Worm (Caenorhabditis elegans) whole organism, L2 larva: ENCODE results near the gene W02D7.5.

Experiments
- C34F6.9 ChIP-seq: fragments of 150-350 bp; optimal IDR thresholded peaks from 2 replicates; lab custom pipeline; 2014; ENCODE audit warnings: missing biosample characterization, missing genetic modification characterization
- F13H6.1 ChIP-seq: sonication (generic microtip); optimal IDR thresholded peaks from 2 replicates; lab custom pipeline; 2016; ENCODE audit warnings: missing genetic modification characterization, missing compliant biosample characterization
- R02D3.7 ChIP-seq: fragments of 150-350 bp; optimal IDR thresholded peaks from 2 replicates; lab custom pipeline; 2014; ENCODE audit warnings: missing biosample characterization, missing genetic modification characterization
- Y55F3AM.14 ChIP-seq: fragments of 200-800 bp; sonication (Bioruptor generic); optimal IDR thresholded peaks from 2 replicates; lab custom pipeline; 2018; ENCODE audit warnings: mild to moderate bottlenecking, missing genetic modification characterization, missing compliant biosample characterization
- ZK546.5 ChIP-seq: sonication (generic microtip); optimal IDR thresholded peaks from 2 replicates; lab custom pipeline; 2017; ENCODE audit warnings: missing biosample characterization, missing genetic modification characterization
- blmp-1 ChIP-seq: sonication (generic microtip); optimal IDR thresholded peaks from 2 replicates; lab custom pipeline; 2017; ENCODE audit warnings: missing genetic modification characterization, mild to moderate bottlenecking, missing compliant biosample characterization, antibody characterized with exemption, moderate library complexity; ENCODE audit not compliant: insufficient read depth
- ceh-16 ChIP-seq: fragments of 150-350 bp; optimal IDR thresholded peaks from 2 replicates; lab custom pipeline; 2014; ENCODE audit warnings: missing biosample characterization, missing genetic modification characterization
- ceh-82 ChIP-seq: fragments of 150-350 bp; optimal IDR thresholded peaks from 2 replicates; lab custom pipeline; 2014; ENCODE audit warnings: missing biosample characterization, missing genetic modification characterization
- crh-2 ChIP-seq: sonication (generic microtip); optimal IDR thresholded peaks from 2 replicates; lab custom pipeline; 2017; ENCODE audit warnings: missing biosample characterization, missing genetic modification characterization
- dmd-4 ChIP-seq: sonication (generic microtip); optimal IDR thresholded peaks from 2 replicates; lab custom pipeline; 2017; ENCODE audit warnings: missing biosample characterization, missing genetic modification characterization
- egl-27 ChIP-seq: sonication (generic microtip); optimal IDR thresholded peaks from 3 replicates; lab custom pipeline; 2017; ENCODE audit warnings: missing biosample characterization, missing genetic modification reagents, missing genetic modification characterization
- elt-1 ChIP-seq: fragments of 150-350 bp; optimal IDR thresholded peaks from 2 replicates; lab custom pipeline; 2014; ENCODE audit warnings: missing biosample characterization, missing genetic modification characterization
- elt-3 ChIP-seq: sonication (generic microtip); optimal IDR thresholded peaks from 2 replicates; lab custom pipeline; 2017; ENCODE audit warnings: missing biosample characterization, missing genetic modification characterization
- fos-1 ChIP-seq: fragments of 150-350 bp; optimal IDR thresholded peaks from 2 replicates; lab custom pipeline; 2014; ENCODE audit warnings: missing biosample characterization, missing genetic modification characterization
- gmeb-1 ChIP-seq: fragments of 150-350 bp; optimal IDR thresholded peaks from 2 replicates; lab custom pipeline; 2014; ENCODE audit warnings: missing biosample characterization, missing genetic modification characterization
- lin-13 ChIP-seq: fragments of 150-350 bp; optimal IDR thresholded peaks from 2 replicates; lab custom pipeline; 2014; ENCODE audit warnings: missing biosample characterization, missing genetic modification reagents, missing genetic modification characterization
- lin-39 ChIP-seq: fragments of 150-350 bp; optimal IDR thresholded peaks from 2 replicates; lab custom pipeline; 2014; ENCODE audit warnings: missing biosample characterization, missing genetic modification reagents, missing genetic modification characterization
- lsy-2 ChIP-seq, 2 experiments: fragments of 150-350 bp in 1 of 2; sonication (generic microtip) in 1 of 2; optimal IDR thresholded peaks; 2 replicates each; lab custom pipeline; 2014 to 2017; ENCODE audit warnings: missing biosample characterization in 2 of 2, missing genetic modification characterization in 2 of 2
- mab-5 ChIP-seq: fragments of 150-350 bp; optimal IDR thresholded peaks from 2 replicates; lab custom pipeline; 2014; ENCODE audit warnings: missing biosample characterization, missing genetic modification characterization
- nhr-10 ChIP-seq: sonication (generic microtip); optimal IDR thresholded peaks from 2 replicates; lab custom pipeline; 2017; ENCODE audit warnings: missing biosample characterization, missing genetic modification characterization
- nhr-11 ChIP-seq: fragments of 150-350 bp; optimal IDR thresholded peaks from 2 replicates; lab custom pipeline; 2014; ENCODE audit warnings: missing biosample characterization, missing genetic modification characterization
- nhr-12 ChIP-seq: fragments of 150-350 bp; optimal IDR thresholded peaks from 2 replicates; lab custom pipeline; 2014; ENCODE audit warnings: missing biosample characterization, missing genetic modification characterization
- nhr-129 ChIP-seq: fragments of 150-350 bp; optimal IDR thresholded peaks from 2 replicates; lab custom pipeline; 2014; ENCODE audit warnings: missing biosample characterization, missing genetic modification characterization
- nhr-21 ChIP-seq: fragments of 150-350 bp; optimal IDR thresholded peaks from 2 replicates; lab custom pipeline; 2014; ENCODE audit warnings: missing biosample characterization, missing genetic modification characterization
- nhr-237 ChIP-seq: fragments of 150-350 bp; optimal IDR thresholded peaks from 2 replicates; lab custom pipeline; 2014; ENCODE audit warnings: missing biosample characterization, missing genetic modification characterization
- nhr-25 ChIP-seq: fragments of 150-350 bp; sonication (generic microtip); optimal IDR thresholded peaks from 3 replicates; lab custom pipeline; 2014; ENCODE audit warnings: missing biosample characterization, missing genetic modification characterization
- nhr-77 ChIP-seq: fragments of 150-350 bp; optimal IDR thresholded peaks from 2 replicates; lab custom pipeline; 2014; ENCODE audit warnings: missing biosample characterization, missing genetic modification characterization
- peb-1 ChIP-seq: fragments of 150-350 bp; optimal IDR thresholded peaks from 2 replicates; lab custom pipeline; 2014; ENCODE audit warnings: missing biosample characterization, missing genetic modification characterization
- sma-3 ChIP-seq: sonication (generic microtip); optimal IDR thresholded peaks from 2 replicates; lab custom pipeline; 2016; ENCODE audit warnings: missing genetic modification reagents, missing genetic modification characterization, missing compliant biosample characterization
- snpc-4 ChIP-seq: fragments of 150-350 bp; optimal IDR thresholded peaks from 2 replicates; lab custom pipeline; 2014; ENCODE audit warnings: missing biosample characterization, missing genetic modification characterization
- unc-39 ChIP-seq: fragments of 150-350 bp; optimal IDR thresholded peaks from 2 replicates; lab custom pipeline; 2014; ENCODE audit warnings: missing biosample characterization, missing genetic modification characterization
- unc-55 ChIP-seq: fragments of 150-350 bp; sonication (generic microtip); optimal IDR thresholded peaks from 3 replicates; lab custom pipeline; 2014; ENCODE audit warnings: missing biosample characterization, missing genetic modification reagents, missing genetic modification characterization
- zag-1 ChIP-seq: fragments of 150-350 bp; optimal IDR thresholded peaks from 2 replicates; lab custom pipeline; 2014; ENCODE audit warnings: missing biosample characterization, missing genetic modification characterization
- ztf-1 ChIP-seq: fragments of 200-800 bp; sonication (Bioruptor generic); conservative IDR thresholded peaks from 2 replicates; pipeline ENCODE4 v1.3.6; 2022; ENCODE audit warnings: missing genetic modification characterization, missing compliant biosample characterization
- ztf-11 ChIP-seq: sonication (generic microtip); optimal IDR thresholded peaks from 2 replicates; lab custom pipeline; 2017; ENCODE audit warnings: missing biosample characterization, missing genetic modification characterization
- ztf-4 ChIP-seq: fragments of 150-350 bp; optimal IDR thresholded peaks from 2 replicates; lab custom pipeline; 2014; ENCODE audit warnings: missing biosample characterization, missing genetic modification characterization

Gene W02D7.5

DNA sequence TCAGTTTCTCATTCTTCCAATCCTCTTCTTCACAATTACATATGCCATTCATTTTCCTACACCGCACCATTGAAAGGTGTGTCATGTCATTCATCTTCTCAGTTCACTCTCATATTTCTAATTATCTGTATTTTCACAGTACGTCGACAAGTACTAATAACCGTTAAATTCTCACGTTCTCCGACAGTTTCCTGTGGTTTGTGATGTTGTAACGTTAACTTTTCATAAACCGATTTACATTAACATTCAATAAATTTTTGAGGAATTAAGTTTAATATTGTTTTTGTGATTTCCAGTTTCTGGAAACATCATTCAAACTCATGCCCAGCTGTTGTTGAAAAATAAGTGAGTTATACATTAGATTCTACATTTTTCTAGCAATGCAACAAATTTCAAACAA is 35.3 kb upstream of the W02D7.5 start, which contains the start of gene tmd-2:
Gene tmd-2 (plus strand): TSS at position 301 of the 400 bp plus-strand sequence.
- TF ChIP-seq lsy-2 (tag; optimal IDR thresholded peaks at IDR 0.05; lab: Kevin White, UChicago) (no peak), lin-39 (tag; lab: Kevin White, UChicago) (no peak), crh-2 (no peak), elt-3 (no peak), nhr-129 (tag; lab: Kevin White, UChicago) (no peak), dmd-4 (no peak), R02D3.7 (no peak), egl-27 (tag; lab: Kevin White, UChicago) (no peak), sma-3 (GFP tag; lab: Kevin White, UChicago) (no peak), ceh-16 (tag; lab: Kevin White, UChicago) (no peak), unc-39 (tag; lab: Kevin White, UChicago) (no peak), ztf-1 (GFP tag; lab: Robert Waterston, UW) (no peak), ztf-4 (tag; lab: Kevin White, UChicago) (no peak), nhr-12 (tag; lab: Kevin White, UChicago) (no peak), lin-13 (no peak), nhr-10 (tag; lab: Kevin White, UChicago) (no peak), nhr-11 (tag; lab: Kevin White, UChicago) (no peak), F13H6.1 (tag; lab: Kevin White, UChicago) (no peak), ceh-82 (tag; lab: Kevin White, UChicago) (no peak), zag-1 (tag; lab: Kevin White, UChicago) (no peak)
- TF ChIP-seq, all 48 proteins: peak for 0

- TF ChIP-seq snpc-4 (tag; lab: Kevin White, UChicago) (no peak), dmd-4 (no peak), ztf-1 (GFP tag; lab: Robert Waterston, UW) (no peak), lin-13 (no peak), nhr-129 (tag; lab: Kevin White, UChicago) (no peak), nhr-237 (tag; lab: Kevin White, UChicago) (no peak)
Measured at ce11 chrV:8327080-8327479, 28.0 kb upstream of the W02D7.5 start.

DNA sequence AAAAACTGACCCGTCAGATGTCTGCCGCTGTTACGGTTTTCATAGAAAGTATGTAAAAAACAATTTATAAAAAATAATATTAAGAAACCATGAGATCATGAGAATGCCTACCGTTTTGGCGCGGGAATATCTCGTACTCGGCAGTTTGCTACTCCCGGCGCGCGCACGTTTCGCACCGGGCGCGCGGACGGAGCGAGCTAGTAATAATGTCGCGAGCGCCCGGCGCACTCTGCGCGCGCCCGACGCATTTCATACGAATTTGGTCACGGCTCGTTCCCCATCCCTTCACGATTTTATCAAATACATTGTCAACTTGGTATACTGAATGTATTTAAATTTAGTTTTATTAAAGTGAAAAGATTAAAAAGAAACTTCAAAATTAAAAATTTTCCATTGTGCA is 26.9 kb upstream of the W02D7.5 start:
- no peak for TF ChIP-seq blmp-1 (tag; lab: Kevin White, UChicago)
- no peak for TF ChIP-seq nhr-11 (tag; lab: Kevin White, UChicago)
- no peak for TF ChIP-seq nhr-77
- TF ChIP-seq ztf-11 (tag; lab: Kevin White, UChicago), result no peak
- no peak for TF ChIP-seq nhr-12 (tag; lab: Kevin White, UChicago)
- no peak for TF ChIP-seq fos-1 (tag; lab: Kevin White, UChicago)
- TF ChIP-seq F13H6.1 (tag; lab: Kevin White, UChicago), result no peak
- no peak for TF ChIP-seq ZK546.5

- TF ChIP-seq C34F6.9 (tag; lab: Kevin White, UChicago) (no peak), nhr-10 (tag; lab: Kevin White, UChicago) (no peak), gmeb-1 (tag; lab: Kevin White, UChicago) (no peak), elt-3 (no peak), unc-55 (no peak)
Measured at ce11 chrV:8323545-8323944, 24.5 kb upstream of the W02D7.5 start.

DNA sequence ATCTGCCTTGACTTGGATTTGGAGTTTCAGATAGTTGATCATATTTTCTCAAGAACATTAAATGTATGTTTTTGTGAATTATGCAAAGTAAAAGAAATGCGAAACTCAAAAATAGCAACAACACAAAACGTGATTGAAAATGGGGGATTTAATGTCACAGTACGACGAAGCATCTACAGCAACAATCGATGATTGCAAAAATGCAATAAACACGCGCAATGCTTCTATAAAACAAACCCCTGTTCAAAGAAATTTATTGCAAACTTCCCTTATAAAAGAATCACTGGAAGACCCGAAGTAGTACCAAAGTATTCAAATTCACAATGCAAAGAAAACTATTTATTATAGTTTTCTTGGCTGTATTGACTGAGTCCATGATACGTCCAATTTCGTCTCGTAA is 19.1 kb upstream of the W02D7.5 start, which contains the start of gene clec-219:
Gene clec-219 (plus strand): TSS at position 301 of the 400 bp plus-strand sequence.
- TF ChIP-seq nhr-129 (tag; lab: Kevin White, UChicago), result no peak
- no peak for TF ChIP-seq nhr-21 (tag; lab: Kevin White, UChicago)
- TF ChIP-seq snpc-4 (tag; lab: Kevin White, UChicago), result no peak
- no peak for TF ChIP-seq R02D3.7
- no peak for TF ChIP-seq fos-1 (tag; lab: Kevin White, UChicago)

- TF ChIP-seq ceh-82 (tag; lab: Kevin White, UChicago) (no peak), ztf-4 (tag; lab: Kevin White, UChicago) (no peak), blmp-1 (tag; lab: Kevin White, UChicago) (no peak), Y55F3AM.14 (GFP tag; lab: Kevin White, UChicago) (no peak), nhr-25 (no peak), crh-2 (no peak), lin-39 (tag; lab: Kevin White, UChicago) (no peak), nhr-129 (tag; lab: Kevin White, UChicago) (no peak), zag-1 (tag; lab: Kevin White, UChicago) (no peak), lin-13 (no peak), elt-1 (tag; lab: Kevin White, UChicago) (no peak), peb-1 (no peak), mab-5 (no peak), C34F6.9 (tag; lab: Kevin White, UChicago) (no peak)
- TF ChIP-seq, all 48 proteins: peak for 0
Measured at ce11 chrV:8311210-8311609, 12.2 kb upstream of the W02D7.5 start, which contains the start of gene W02D7.12. Gene W02D7.12, plus strand, starts transcription at chrV:8311510.
